Fruit fly (Drosophila melanogaster) S2 (cell line): ENCODE measurements around the gene CG32188.
A peak's percentile ranks its signal among the peaks of the same experiment; 100 is the strongest.

Experiments used
- CG8478 ChIP-seq: fragments of >200 bp; optimal IDR thresholded peaks from 2 replicates; lab custom pipeline; 2018
- CTCF ChIP-seq, 2 experiments: fragments of >200 bp; optimal IDR thresholded peaks; 2 replicates each; lab custom pipeline; 2018

CG32188 gene

dm6 chr3L:17817821-17818220 is 15.6 kb downstream of the CG32188 start, which contains the start of gene Ir75a:
TSS of gene Ir75a (minus strand) at chr3L:17817921.
- TF ChIP-seq CTCF (optimal IDR thresholded peaks at IDR 0.05; lab: Kevin White, UChicago) (no peak), CG8478 (lab: Kevin White, UChicago) (no peak)

DNA sequence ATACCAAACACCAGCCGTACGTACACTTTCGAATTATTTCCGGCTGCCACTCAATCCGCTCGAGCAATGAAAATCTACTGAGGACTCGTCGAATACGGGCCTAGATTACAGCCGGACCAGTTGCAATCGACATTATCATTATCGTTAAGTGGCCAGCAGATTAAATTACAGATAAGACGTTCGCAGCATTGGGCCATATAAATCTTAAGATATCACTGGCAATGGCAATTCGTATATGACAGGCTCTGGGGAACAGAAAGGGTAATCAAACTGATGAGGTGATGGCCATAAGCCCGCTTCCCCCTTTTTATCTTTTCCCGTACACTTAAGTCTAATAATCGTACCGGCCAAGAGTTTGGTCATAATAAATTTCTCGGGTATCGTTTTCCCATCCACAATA is 19.4 kb downstream of the CG32188 start, which contains the start of gene Cln3:
Cln3 (minus strand) TSS at position 84 of the 400 bp plus-strand sequence.
- TF ChIP-seq CTCF (optimal IDR thresholded peaks at IDR 0.05; lab: Kevin White, UChicago): no peak
- TF ChIP-seq CG8478 (lab: Kevin White, UChicago): no peak

- TF ChIP-seq CG8478 (lab: Kevin White, UChicago): no peak
- no peak for TF ChIP-seq CTCF (optimal IDR thresholded peaks at IDR 0.05; lab: Kevin White, UChicago)
Measured at dm6 chr3L:17808597-17809213, 24.7 kb downstream of the CG32188 start, which contains the start of gene CG32191. TSS of gene CG32191 (minus strand) at chr3L:17809146.

DNA sequence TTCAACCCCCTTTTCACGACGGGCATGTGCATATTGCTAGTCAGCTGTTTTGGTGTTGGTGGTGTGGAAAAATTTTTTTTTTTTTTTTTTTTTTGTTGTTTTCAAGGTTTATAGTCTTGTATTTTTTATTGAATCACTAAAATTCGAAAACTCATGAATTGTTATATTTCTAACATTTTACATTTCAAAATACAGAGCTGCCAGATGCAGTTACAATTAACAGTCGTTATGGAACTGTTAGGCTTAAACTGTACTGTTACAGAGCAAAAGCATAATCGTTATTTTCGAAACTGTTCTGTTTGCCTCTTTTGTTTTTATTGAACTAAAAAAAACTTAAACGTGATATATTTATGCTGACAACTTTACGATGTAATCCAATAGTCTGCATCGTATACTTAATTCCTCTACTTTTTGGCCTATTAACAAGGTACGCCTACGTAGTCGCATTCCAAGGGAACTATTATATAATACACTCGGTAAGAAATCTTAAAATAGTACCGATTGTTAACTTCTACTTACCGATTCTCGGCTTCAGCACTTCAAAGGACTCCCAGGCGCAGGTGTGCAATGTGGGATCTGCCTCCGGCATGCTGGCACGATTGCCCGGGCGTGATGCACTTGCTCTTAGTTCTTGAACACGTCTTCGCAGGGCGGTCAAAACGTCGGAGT is 26.9 kb downstream of the CG32188 start, which contains the start of gene CG32187:
CG32187 (minus strand) TSS at position 9 of the 669 bp plus-strand sequence.
- TF ChIP-seq CTCF (optimal IDR thresholded peaks at IDR 0.05; lab: Kevin White, UChicago): no peak
- no peak for TF ChIP-seq CG8478 (lab: Kevin White, UChicago)

- TF ChIP-seq CG8478 (lab: Kevin White, UChicago): no peak
- TF ChIP-seq CTCF (optimal IDR thresholded peaks at IDR 0.05; lab: Kevin White, UChicago): no peak
Measured at dm6 chr3L:17804511-17804910, 28.9 kb downstream of the CG32188 start, which contains the start of gene ais. TSS of gene ais (minus strand) at chr3L:17804715.

DNA sequence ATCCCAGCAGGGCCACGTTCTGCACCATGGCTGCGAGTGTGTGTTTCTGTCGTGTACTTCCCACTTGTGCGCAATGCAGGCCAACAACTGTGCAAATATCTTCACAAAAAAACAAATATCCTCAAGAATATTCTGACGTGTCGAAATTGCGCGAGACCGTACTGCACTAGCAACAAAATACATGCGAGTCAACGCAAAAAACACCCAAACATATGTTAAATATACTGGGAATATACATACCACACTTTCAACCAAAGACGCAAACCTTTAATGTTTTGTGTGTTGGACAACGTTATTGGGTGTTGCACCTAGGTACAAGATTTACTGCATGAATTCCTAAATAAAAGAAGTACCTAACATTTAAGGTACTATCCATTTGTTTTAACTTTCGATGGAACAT is 31.3 kb downstream of the CG32188 start, which contains the start of gene NUCB1:
NUCB1 (minus strand) TSS at position 173 of the 400 bp plus-strand sequence.
- TF ChIP-seq CG8478 (lab: Kevin White, UChicago): no peak
- peak; percentile 39 to 51 for TF ChIP-seq CTCF (optimal IDR thresholded peaks at IDR 0.05; lab: Kevin White, UChicago)

DNA sequence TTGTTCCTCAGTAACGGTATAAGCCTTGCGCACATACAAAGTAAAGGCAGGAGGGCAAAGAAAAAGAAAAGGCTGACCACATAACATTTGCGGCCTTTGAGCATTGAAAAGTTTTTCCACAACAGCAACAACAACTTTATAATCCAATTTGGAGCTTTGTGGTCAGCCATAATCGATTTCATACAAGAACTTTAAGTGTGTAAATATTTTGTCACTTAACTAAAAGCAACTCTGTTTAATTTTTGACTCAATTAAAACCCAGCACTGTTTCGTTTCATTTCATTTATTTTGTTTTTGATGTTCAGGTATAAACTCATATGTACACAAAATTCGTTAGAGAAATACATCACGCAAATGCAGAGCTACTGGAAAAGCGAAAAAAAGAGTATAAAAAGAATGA is 35.9 kb downstream of the CG32188 start, which contains the start of gene CG42816:
CG42816 (minus strand) TSS at position 101 of the 400 bp plus-strand sequence.
- TF ChIP-seq CTCF (optimal IDR thresholded peaks at IDR 0.05; lab: Kevin White, UChicago) (no peak), CG8478 (lab: Kevin White, UChicago) (no peak)

dm6 chr3L:17791495-17791894 is 41.9 kb downstream of the CG32188 start:
- TF ChIP-seq CTCF (optimal IDR thresholded peaks at IDR 0.05; lab: Kevin White, UChicago): no peak
- TF ChIP-seq CG8478 (lab: Kevin White, UChicago): no peak

DNA sequence AAGACGTTTGTCGTGTGGAACGTTAAGA is 42.1 kb downstream of the CG32188 start, which contains the start of gene CG42815:
CG42815 (minus strand) TSS at position 20 of the 28 bp plus-strand sequence.
- TF ChIP-seq CTCF (optimal IDR thresholded peaks at IDR 0.05; lab: Kevin White, UChicago) (no peak), CG8478 (lab: Kevin White, UChicago) (no peak)

dm6 chr3L:17791067-17791466 is 42.4 kb downstream of the CG32188 start:
- TF ChIP-seq CG8478 (lab: Kevin White, UChicago) (no peak), CTCF (optimal IDR thresholded peaks at IDR 0.05; lab: Kevin White, UChicago) (no peak)
